Worm (Caenorhabditis elegans) whole organism, L2 larva: ENCODE results near the gene col-12.

Experiments used
- ZK546.5 ChIP-seq: sonication (generic microtip); optimal IDR thresholded peaks from 2 replicates; lab custom pipeline; 2017; ENCODE audit warnings: missing biosample characterization, missing genetic modification characterization
- ama-1 ChIP-seq: fragments of 150-350 bp; optimal IDR thresholded peaks from 2 replicates; lab custom pipeline; 2018; ENCODE audit warnings: inconsistent platforms
- elt-3 ChIP-seq: sonication (generic microtip); optimal IDR thresholded peaks from 2 replicates; lab custom pipeline; 2017; ENCODE audit warnings: missing biosample characterization, missing genetic modification characterization
- lin-13 ChIP-seq: fragments of 150-350 bp; optimal IDR thresholded peaks from 2 replicates; lab custom pipeline; 2014; ENCODE audit warnings: missing biosample characterization, missing genetic modification reagents, missing genetic modification characterization
- nhr-237 ChIP-seq: fragments of 150-350 bp; optimal IDR thresholded peaks from 2 replicates; lab custom pipeline; 2014; ENCODE audit warnings: missing biosample characterization, missing genetic modification characterization

DNA sequence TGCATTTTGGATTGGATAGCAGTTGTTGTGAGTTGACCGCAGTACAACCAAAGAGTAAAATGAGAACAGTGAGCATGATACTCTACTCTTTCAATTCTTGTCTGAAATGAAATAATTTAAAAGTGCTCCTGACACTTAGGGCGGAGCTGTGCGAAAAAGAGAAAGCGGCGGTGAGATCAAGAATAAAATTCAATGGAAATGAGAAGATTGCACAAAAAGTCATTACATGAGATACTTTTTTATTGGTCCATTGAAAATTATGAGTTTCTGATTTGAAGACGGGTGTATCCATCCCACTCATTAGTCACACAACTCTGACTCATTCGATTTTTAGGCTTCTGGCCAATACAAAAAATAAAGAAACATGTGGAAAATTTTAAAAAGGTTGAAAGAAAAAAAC lies 32.2 kb upstream of the col-12 start, which contains the start of gene F22E12.1:
- TF ChIP-seq ZK546.5 (tag; lab: Kevin White, UChicago) (no peak), lin-13 (GFP tag; lab: Kevin White, UChicago) (no peak), ama-1 (lab: Kevin White, UChicago) (no peak), elt-3 (tag; lab: Kevin White, UChicago) (no peak), nhr-237 (tag; lab: Kevin White, UChicago) (no peak)
